Fruit fly (Drosophila melanogaster): ENCODE results near the gene heph.

DNA sequence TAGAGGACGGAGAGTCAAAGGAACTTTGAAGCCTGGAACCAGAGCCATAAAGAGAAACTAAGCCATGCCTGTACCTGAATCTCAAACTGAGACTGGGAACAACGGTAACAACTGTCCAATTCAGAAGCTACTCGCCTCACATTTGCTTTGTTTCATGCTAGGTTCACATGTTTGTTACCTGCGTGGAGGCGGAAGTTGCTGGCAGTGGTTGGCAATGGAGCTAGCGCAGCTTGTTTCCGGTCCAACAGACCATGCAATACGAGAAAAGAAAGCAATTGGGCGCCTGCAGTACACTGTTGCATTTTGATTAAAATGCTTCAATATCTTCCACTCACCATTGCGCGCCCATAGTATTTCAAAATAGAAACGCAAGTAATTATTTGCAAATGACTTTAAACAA lies 28.5 kb upstream of the heph start:
- no peak for TF ChIP-seq psq (optimal IDR thresholded peaks at IDR 0.05)
- no peak for TF ChIP-seq h (optimal IDR thresholded peaks at IDR 0.05)
- no peak for TF ChIP-seq ttk (optimal IDR thresholded peaks at IDR 0.05)
- TF ChIP-seq Myc (optimal IDR thresholded peaks at IDR 0.05): no peak
- TF ChIP-seq Sin3A (optimal IDR thresholded peaks at IDR 0.05): no peak
